Worm (Caenorhabditis elegans) whole organism, late embryonic: ENCODE results near the gene eff-1.

Experiments
- C08G9.2 ChIP-seq: sonication (generic microtip); optimal IDR thresholded peaks from 2 replicates; lab custom pipeline; 2016; ENCODE audit warnings: mild to moderate bottlenecking, missing genetic modification characterization, moderate library complexity, missing compliant biosample characterization
- K02D7.2 ChIP-seq: sonication (generic microtip); optimal IDR thresholded peaks from 2 replicates; lab custom pipeline; 2017; ENCODE audit warnings: mild to moderate bottlenecking, missing genetic modification characterization, missing compliant biosample characterization
- K09A11.1 ChIP-seq: sonication (generic microtip); optimal IDR thresholded peaks from 2 replicates; lab custom pipeline; 2017; ENCODE audit warnings: antibody characterized with exemption, mild to moderate bottlenecking, missing genetic modification characterization, missing compliant biosample characterization; ENCODE audit not compliant: insufficient read depth
- T23F11.4 ChIP-seq: fragments of 200-800 bp; sonication (Bioruptor generic); optimal IDR thresholded peaks from 2 replicates; lab custom pipeline; 2018; ENCODE audit warnings: mild to moderate bottlenecking, missing genetic modification characterization, missing compliant biosample characterization
- ama-1 ChIP-seq: fragments of 150-350 bp; optimal IDR thresholded peaks from 2 replicates; lab custom pipeline; 2014
- ceh-14 ChIP-seq: sonication (generic microtip); optimal IDR thresholded peaks from 2 replicates; lab custom pipeline; 2016; ENCODE audit warnings: missing genotype, missing genetic modification characterization, missing compliant biosample characterization
- ceh-18 ChIP-seq: sonication (generic microtip); optimal IDR thresholded peaks from 2 replicates; lab custom pipeline; 2016; ENCODE audit warnings: missing genetic modification characterization, missing compliant biosample characterization
- ceh-31 ChIP-seq: sonication (generic microtip); optimal IDR thresholded peaks from 2 replicates; lab custom pipeline; 2016; ENCODE audit warnings: missing genetic modification characterization, missing compliant biosample characterization
- ceh-48 ChIP-seq: sonication (generic microtip); optimal IDR thresholded peaks from 2 replicates; lab custom pipeline; 2016; ENCODE audit warnings: missing genetic modification characterization, inconsistent platforms, missing compliant biosample characterization
- ceh-6 ChIP-seq: fragments of 200-800 bp; sonication (Bioruptor generic); optimal IDR thresholded peaks from 2 replicates; lab custom pipeline; 2018; ENCODE audit warnings: mild to moderate bottlenecking, missing genetic modification characterization, missing compliant biosample characterization
- ceh-9 ChIP-seq: sonication (generic microtip); optimal IDR thresholded peaks from 2 replicates; lab custom pipeline; 2016; ENCODE audit warnings: mild to moderate bottlenecking, missing genetic modification characterization, inconsistent platforms, missing compliant biosample characterization
- che-1 ChIP-seq: sonication (generic microtip); optimal IDR thresholded peaks from 2 replicates; lab custom pipeline; 2016; ENCODE audit warnings: mild to moderate bottlenecking, missing genetic modification characterization, missing compliant biosample characterization
- dmd-4 ChIP-seq: sonication (generic microtip); optimal IDR thresholded peaks from 2 replicates; lab custom pipeline; 2016; ENCODE audit warnings: borderline replicate concordance, missing genetic modification characterization, missing compliant biosample characterization
- dve-1 ChIP-seq: sonication (generic microtip); optimal IDR thresholded peaks from 2 replicates; lab custom pipeline; 2017; ENCODE audit warnings: antibody characterized with exemption, mild to moderate bottlenecking, missing genetic modification characterization, missing compliant biosample characterization
- elt-2 ChIP-seq: sonication (generic microtip); optimal IDR thresholded peaks from 2 replicates; lab custom pipeline; 2016; ENCODE audit warnings: missing genetic modification reagents, missing genetic modification characterization, missing compliant biosample characterization
- elt-4 ChIP-seq: sonication (generic microtip); optimal IDR thresholded peaks from 2 replicates; lab custom pipeline; 2016; ENCODE audit warnings: missing genetic modification characterization, missing compliant biosample characterization
- eyg-1 ChIP-seq: sonication (generic microtip); optimal IDR thresholded peaks from 2 replicates; lab custom pipeline; 2016; ENCODE audit warnings: missing genotype, missing genetic modification characterization, missing compliant biosample characterization
- fkh-10 ChIP-seq: fragments of 150-350 bp; optimal IDR thresholded peaks from 2 replicates; lab custom pipeline; 2014; ENCODE audit warnings: missing biosample characterization, missing genetic modification reagents, missing genetic modification characterization
- fkh-6 ChIP-seq: sonication (generic microtip); optimal IDR thresholded peaks from 2 replicates; lab custom pipeline; 2016; ENCODE audit warnings: missing genetic modification characterization, missing compliant biosample characterization
- gmeb-2 ChIP-seq: sonication (generic microtip); optimal IDR thresholded peaks from 2 replicates; lab custom pipeline; 2016; ENCODE audit warnings: missing genetic modification characterization, inconsistent platforms, missing compliant biosample characterization
- hlh-13 ChIP-seq: fragments of 200-800 bp; sonication (Bioruptor generic); optimal IDR thresholded peaks from 2 replicates; lab custom pipeline; 2018; ENCODE audit warnings: mild to moderate bottlenecking, missing genetic modification characterization, missing compliant biosample characterization
- hlh-30 ChIP-seq: sonication (generic microtip); optimal IDR thresholded peaks from 2 replicates; lab custom pipeline; 2017; ENCODE audit warnings: antibody characterized with exemption, missing genetic modification characterization, missing compliant biosample characterization; ENCODE audit not compliant: insufficient read depth
- hlh-6 ChIP-seq: sonication (generic microtip); optimal IDR thresholded peaks from 2 replicates; lab custom pipeline; 2016; ENCODE audit warnings: missing genotype, missing genetic modification characterization, missing compliant biosample characterization
- hlh-8 ChIP-seq: sonication (generic microtip); optimal IDR thresholded peaks from 2 replicates; lab custom pipeline; 2016; ENCODE audit warnings: missing genotype, missing genetic modification characterization, missing compliant biosample characterization
- lim-6 ChIP-seq: sonication (generic microtip); optimal IDR thresholded peaks from 2 replicates; lab custom pipeline; 2016; ENCODE audit warnings: missing genetic modification characterization, missing compliant biosample characterization
- lin-11 ChIP-seq: fragments of 200-800 bp; sonication (Bioruptor generic); optimal IDR thresholded peaks from 2 replicates; lab custom pipeline; 2018; ENCODE audit warnings: mild to moderate bottlenecking, missing genetic modification characterization, missing compliant biosample characterization
- nhr-11 ChIP-seq: fragments of 150-350 bp; optimal IDR thresholded peaks from 2 replicates; lab custom pipeline; 2014; ENCODE audit warnings: missing biosample characterization, missing genetic modification characterization
- odd-2 ChIP-seq: sonication (generic microtip); optimal IDR thresholded peaks from 2 replicates; lab custom pipeline; 2017; ENCODE audit warnings: antibody characterized with exemption, mild to moderate bottlenecking, missing genetic modification characterization, missing compliant biosample characterization
- pat-9 ChIP-seq: fragments of 200-800 bp; sonication (Bioruptor generic); optimal IDR thresholded peaks from 2 replicates; lab custom pipeline; 2018; ENCODE audit warnings: mild to moderate bottlenecking, missing genetic modification characterization, moderate library complexity, missing compliant biosample characterization
- pha-4 ChIP-seq: fragments of 150-350 bp; optimal IDR thresholded peaks from 2 replicates; lab custom pipeline; 2018; ENCODE audit warnings: missing biosample characterization, missing genetic modification reagents, missing genetic modification characterization
- rnt-1 ChIP-seq: sonication (generic microtip); optimal IDR thresholded peaks from 2 replicates; lab custom pipeline; 2016; ENCODE audit warnings: missing genetic modification characterization, missing compliant biosample characterization
- syd-9 ChIP-seq: sonication (generic microtip); optimal IDR thresholded peaks from 2 replicates; lab custom pipeline; 2016; ENCODE audit warnings: mild to moderate bottlenecking, missing genetic modification characterization, moderate library complexity, missing compliant biosample characterization
- ttx-3 ChIP-seq: sonication (generic microtip); optimal IDR thresholded peaks from 2 replicates; lab custom pipeline; 2016; ENCODE audit warnings: missing genetic modification reagents, missing genetic modification characterization, missing compliant biosample characterization
- unc-3 ChIP-seq, 2 experiments: fragments of 200-800 bp in 1 of 2; sonication (Bioruptor generic) in 1 of 2; sonication (generic microtip) in 1 of 2; conservative IDR thresholded peaks in 1 of 2; optimal IDR thresholded peaks in 1 of 2; 2 replicates each; pipeline versions ENCODE4 v1.3.6 to Lab custom; 2016 to 2022; ENCODE audit warnings: missing compliant biosample characterization in 2 of 2, missing genetic modification characterization in 2 of 2, missing genetic modification reagents in 1 of 2
- unc-42 ChIP-seq: sonication (generic microtip); optimal IDR thresholded peaks from 2 replicates; lab custom pipeline; 2016; ENCODE audit warnings: missing genotype, missing genetic modification characterization, missing compliant biosample characterization
- unc-86 ChIP-seq: sonication (generic microtip); optimal IDR thresholded peaks from 2 replicates; lab custom pipeline; 2016; ENCODE audit warnings: missing genetic modification characterization, missing compliant biosample characterization
- zip-5 ChIP-seq: sonication (generic microtip); optimal IDR thresholded peaks from 2 replicates; lab custom pipeline; 2016; ENCODE audit warnings: missing genetic modification characterization, missing compliant biosample characterization
- ztf-16 ChIP-seq: sonication (generic microtip); optimal IDR thresholded peaks from 2 replicates; lab custom pipeline; 2017; ENCODE audit warnings: missing genetic modification characterization, missing compliant biosample characterization

eff-1 gene

ce11 chrII:8346384-8346783 is at the start of gene eff-1:
Gene eff-1, plus strand, starts transcription at chrII:8346684.
- TF ChIP-seq unc-86 (tag; lab: Kevin White, UChicago) (no peak), fkh-10 (no peak), hlh-13 (no peak), pha-4 (tag; lab: Kevin White, UChicago) (no peak), K09A11.1 (no peak), nhr-11 (tag; lab: Kevin White, UChicago) (no peak), lim-6 (tag; lab: Kevin White, UChicago) (no peak), ceh-48 (tag; lab: Kevin White, UChicago) (no peak), hlh-8 (tag; lab: Kevin White, UChicago) (no peak), pat-9 (tag; lab: Kevin White, UChicago) (no peak), hlh-30 (tag; lab: Kevin White, UChicago) (no peak), K02D7.2 (tag; lab: Kevin White, UChicago) (no peak), dmd-4 (tag; lab: Kevin White, UChicago) (no peak), rnt-1 (no peak), ceh-9 (tag; lab: Kevin White, UChicago) (no peak), elt-2 (tag; lab: Kevin White, UChicago) (no peak), fkh-6 (tag; lab: Kevin White, UChicago) (no peak), unc-3 (GFP tag; conservative IDR thresholded peaks at IDR 0.05; lab: Robert Waterston, UW) (no peak), unc-3 (tag; optimal IDR thresholded peaks at IDR 0.05; lab: Kevin White, UChicago) (no peak)

DNA sequence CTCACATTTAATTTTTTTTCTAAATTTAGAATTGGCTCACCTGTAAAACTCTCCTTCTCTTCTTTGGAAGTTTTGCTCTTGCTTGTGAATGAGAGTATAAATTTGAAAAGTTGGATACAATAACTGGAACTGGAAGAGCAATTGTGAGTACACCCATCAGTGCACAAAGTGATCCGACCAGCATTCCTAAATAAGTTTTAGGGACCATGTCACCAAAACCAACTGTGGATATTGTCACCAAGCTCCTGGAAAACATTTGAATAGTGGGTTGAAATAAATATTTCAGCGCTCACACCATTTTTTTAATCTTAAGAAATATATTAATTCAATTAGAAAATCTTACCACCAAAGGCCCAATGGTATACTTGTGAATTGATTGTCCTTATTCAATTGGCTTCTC is 38.2 kb upstream of the eff-1 start:
- TF ChIP-seq gmeb-2 (tag; lab: Kevin White, UChicago) (no peak), pha-4 (tag; lab: Kevin White, UChicago) (no peak), unc-3 (GFP tag; conservative IDR thresholded peaks at IDR 0.05; lab: Robert Waterston, UW) (no peak), unc-3 (tag; optimal IDR thresholded peaks at IDR 0.05; lab: Kevin White, UChicago) (no peak), syd-9 (tag; lab: Kevin White, UChicago) (no peak), lin-11 (tag; lab: Kevin White, UChicago) (no peak), zip-5 (no peak), ceh-14 (tag; lab: Kevin White, UChicago) (no peak), ceh-48 (tag; lab: Kevin White, UChicago) (no peak), che-1 (tag; lab: Kevin White, UChicago) (no peak), T23F11.4 (GFP tag; lab: Kevin White, UChicago) (no peak), dve-1 (tag; lab: Kevin White, UChicago) (no peak), elt-2 (tag; lab: Kevin White, UChicago) (no peak), eyg-1 (tag; lab: Kevin White, UChicago) (no peak), K09A11.1 (no peak), ztf-16 (tag; lab: Kevin White, UChicago) (no peak), ceh-18 (tag; lab: Kevin White, UChicago) (no peak), ceh-6 (GFP tag; lab: Kevin White, UChicago) (no peak), rnt-1 (no peak), ceh-31 (tag; lab: Kevin White, UChicago) (no peak), C08G9.2 (no peak)

DNA sequence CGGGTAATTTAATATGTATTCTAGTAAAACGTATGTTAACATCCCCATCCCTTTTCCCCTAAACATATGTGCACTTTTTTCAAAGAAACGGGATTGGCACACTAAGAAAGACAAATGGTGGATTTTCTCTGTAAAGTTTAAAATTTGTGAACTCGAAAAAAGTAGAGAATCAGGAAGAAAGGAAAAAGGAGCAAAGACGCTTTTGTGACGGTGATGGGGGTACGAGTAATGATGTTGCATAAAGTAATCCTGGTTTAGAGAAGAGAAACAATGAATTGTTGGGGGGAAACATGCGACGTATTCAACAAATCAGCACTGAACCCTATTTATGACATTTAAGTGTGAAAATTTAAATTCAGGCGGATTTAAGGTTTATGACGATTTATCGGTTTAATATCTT is 35.0 kb upstream of the eff-1 start:
- no peak for TF ChIP-seq hlh-6 (tag; lab: Kevin White, UChicago)
- TF ChIP-seq ztf-16 (tag; lab: Kevin White, UChicago), result no peak
- no peak for TF ChIP-seq elt-4
- no peak for TF ChIP-seq unc-42 (tag; lab: Kevin White, UChicago)
- no peak for TF ChIP-seq eyg-1 (tag; lab: Kevin White, UChicago)
- TF ChIP-seq ama-1, result no peak
- no peak for TF ChIP-seq pha-4 (tag; lab: Kevin White, UChicago)
- TF ChIP-seq ttx-3, result no peak
- TF ChIP-seq syd-9 (tag; lab: Kevin White, UChicago), result no peak
- TF ChIP-seq odd-2 (tag; lab: Kevin White, UChicago), result no peak
- no peak for TF ChIP-seq dmd-4 (tag; lab: Kevin White, UChicago)
- no peak for TF ChIP-seq ceh-9 (tag; lab: Kevin White, UChicago)
- no peak for TF ChIP-seq K09A11.1
- TF ChIP-seq che-1 (tag; lab: Kevin White, UChicago), result no peak
- TF ChIP-seq gmeb-2 (tag; lab: Kevin White, UChicago), result no peak
- TF ChIP-seq dve-1 (tag; lab: Kevin White, UChicago), result no peak
